Fruit fly (Drosophila melanogaster): ENCODE results near the gene CG42300.
A peak's percentile ranks its signal among the peaks of the same experiment; 100 is the strongest.

CG42300 gene

DNA sequence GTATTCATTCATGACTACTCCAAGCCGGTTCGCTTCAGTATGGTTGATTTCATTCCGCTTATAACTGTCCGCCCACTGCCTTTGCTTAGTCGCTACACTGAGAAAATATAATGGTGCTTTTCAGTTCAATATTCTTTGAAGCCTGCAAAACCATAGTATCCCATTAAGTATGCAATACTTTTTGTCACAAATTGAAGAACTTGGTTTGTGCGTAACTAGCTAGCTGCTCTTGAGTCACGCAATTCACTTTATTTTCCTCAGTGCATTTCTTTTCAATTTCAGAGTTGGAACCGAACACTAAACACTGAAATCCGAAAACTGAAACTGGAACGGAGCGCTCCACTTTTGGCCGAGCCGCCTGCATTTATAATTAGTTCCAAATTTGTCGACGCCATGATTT, 43.9 kb upstream of the CG42300 start (continued):
- TF ChIP-seq vfl (GFP tag; optimal IDR thresholded peaks at IDR 0.05) (peak; percentile 13), CG9437 (GFP tag; optimal IDR thresholded peaks at IDR 0.05) (no peak), eve (GFP tag; optimal IDR thresholded peaks at IDR 0.05) (peak in 1 of 2 experiments; percentile 69), nerfin-1 (tag; optimal IDR thresholded peaks at IDR 0.05) (peak; percentile 27), CG30020 (tag; optimal IDR thresholded peaks at IDR 0.05) (no peak), CG10959 (GFP tag; IDR thresholded peaks at IDR 0.05) (no peak), CrebB (tag; optimal IDR thresholded peaks at IDR 0.05) (no peak), CG4404 (GFP tag; IDR thresholded peaks at IDR 0.05) (0 out of 2 replicates have a peak, but pooled peaks have one; percentile 17), caup (GFP tag; optimal IDR thresholded peaks at IDR 0.05; ENCODE audit: severe bottlenecking) (peak; percentile 36), CG12155 (GFP tag; optimal IDR thresholded peaks at IDR 0.05) (peak; percentile 25), slou (GFP tag; optimal IDR thresholded peaks at IDR 0.05) (no peak), ac (GFP tag; optimal IDR thresholded peaks at IDR 0.05) (no peak), Opbp (GFP tag; IDR thresholded peaks at IDR 0.05; ENCODE audit: partially characterized antibody) (no peak), so (GFP tag; IDR thresholded peaks at IDR 0.05) (no peak), Jarid2 (GFP tag; optimal IDR thresholded peaks at IDR 0.05) (peak; percentile 26), ftz-f1 (GFP tag; optimal IDR thresholded peaks at IDR 0.05) (no peak), Mad (GFP tag; optimal IDR thresholded peaks at IDR 0.05) (no peak), CG10267 (tag; optimal IDR thresholded peaks at IDR 0.05) (peak; percentile 27), rib (GFP tag; IDR thresholded peaks at IDR 0.05) (no peak), CG3995 (GFP tag; optimal IDR thresholded peaks at IDR 0.05) (no peak), MTF-1 (GFP tag; optimal IDR thresholded peaks at IDR 0.05; ENCODE audit: borderline replicate concordance) (peak; percentile 36), CG7839 (tag; optimal IDR thresholded peaks at IDR 0.05) (peak; percentile 77), sens-2 (GFP tag; IDR thresholded peaks at IDR 0.05) (0 out of 2 replicates have a peak, but pooled peaks have one; percentile 26), grn (GFP tag; optimal IDR thresholded peaks at IDR 0.05) (no peak), zfh2 (GFP tag; optimal IDR thresholded peaks at IDR 0.05) (peak; percentile 47), Med (GFP tag) (peak; percentile 97), CG13123 (GFP tag; optimal IDR thresholded peaks at IDR 0.05) (no peak), vvl (GFP tag; IDR thresholded peaks at IDR 0.05) (peak; percentile 71), CG1529 (GFP tag; optimal IDR thresholded peaks at IDR 0.05) (peak; percentile 23), scrt (GFP tag; optimal IDR thresholded peaks at IDR 0.05) (peak; percentile 37), ara (GFP tag; IDR thresholded peaks at IDR 0.05) (no peak), usp (GFP tag; optimal IDR thresholded peaks at IDR 0.05) (no peak), Hsf (GFP tag; optimal IDR thresholded peaks at IDR 0.05) (peak; percentile 62), tup (GFP tag; optimal IDR thresholded peaks at IDR 0.05) (no peak), tio (GFP tag; optimal IDR thresholded peaks at IDR 0.05) (peak; percentile 2), CG18011 (GFP tag; optimal IDR thresholded peaks at IDR 0.05) (no peak), CG2120 (GFP tag; optimal IDR thresholded peaks at IDR 0.05) (peak; percentile 63), Rfx (GFP tag; IDR thresholded peaks at IDR 0.05) (peak; percentile 75), CG1792 (GFP tag; optimal IDR thresholded peaks at IDR 0.05) (no peak), CG11085 (GFP tag; IDR thresholded peaks at IDR 0.05) (no peak), Atf6 (GFP tag; IDR thresholded peaks at IDR 0.05) (no peak), Bteb2 (GFP tag; optimal IDR thresholded peaks at IDR 0.05) (no peak), CG10147 (GFP tag; optimal IDR thresholded peaks at IDR 0.05) (peak; percentile 48), CG10543 (GFP tag; optimal IDR thresholded peaks at IDR 0.05) (no peak), YL-1 (GFP tag; optimal IDR thresholded peaks at IDR 0.05) (no peak), CG1603 (tag; optimal IDR thresholded peaks at IDR 0.05) (peak; percentile 77), CG17361 (GFP tag; IDR thresholded peaks at IDR 0.05) (peak; percentile 53; the same call in 2 of the 3 replicates), CG8944 (GFP tag; optimal IDR thresholded peaks at IDR 0.05) (peak; percentile 40), tin (GFP tag; optimal IDR thresholded peaks at IDR 0.05) (peak; percentile 55), ERR (GFP tag; optimal IDR thresholded peaks at IDR 0.05) (no peak), klu (GFP tag; IDR thresholded peaks at IDR 0.05) (no peak), kni (GFP tag; optimal IDR thresholded peaks at IDR 0.05) (no peak)

Data from whole organism, embryonic.